Fruit fly (Drosophila melanogaster) whole organism: ENCODE results near the gene CG31223.

Source experiments
- CG8478 ChIP-seq: fragments of >200 bp; optimal IDR thresholded peaks from 2 replicates; lab custom pipeline; 2018; ENCODE audit warnings: inconsistent platforms
- psq ChIP-seq: fragments of >200 bp; optimal IDR thresholded peaks from 2 replicates; lab custom pipeline; 2017
- usp ChIP-seq: fragments of >200 bp; optimal IDR thresholded peaks from 2 replicates; lab custom pipeline; 2017; ENCODE audit warnings: missing biosample characterization, missing genetic modification characterization, mixed read lengths

DNA sequence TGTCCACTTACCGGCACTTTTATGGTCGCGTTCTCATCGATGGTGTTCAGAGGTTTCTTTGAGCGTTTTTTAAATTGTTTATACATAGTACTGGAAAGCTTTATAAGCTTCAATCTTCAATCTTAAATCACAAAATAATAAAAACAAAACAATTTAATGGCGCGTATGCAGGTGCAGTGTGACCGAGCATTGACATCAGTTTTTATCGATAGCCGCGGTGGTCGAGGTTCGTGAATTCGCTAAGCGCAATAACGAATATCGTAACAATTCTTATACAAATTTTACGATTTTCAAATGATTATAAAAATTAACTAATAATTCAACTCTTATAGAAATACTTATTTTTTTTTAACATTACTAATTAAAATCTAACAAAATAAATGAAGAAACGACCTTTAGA, 14.9 kb upstream of the CG31223 start, which contains the start of gene Fancd2:
- no peak for TF ChIP-seq psq (lab: Kevin White, UChicago)
- no peak for TF ChIP-seq usp
- TF ChIP-seq CG8478 (lab: Kevin White, UChicago) = no peak
